Worm (Caenorhabditis elegans): ENCODE measurements around the gene dars-1.

The dars-1 gene

DNA sequence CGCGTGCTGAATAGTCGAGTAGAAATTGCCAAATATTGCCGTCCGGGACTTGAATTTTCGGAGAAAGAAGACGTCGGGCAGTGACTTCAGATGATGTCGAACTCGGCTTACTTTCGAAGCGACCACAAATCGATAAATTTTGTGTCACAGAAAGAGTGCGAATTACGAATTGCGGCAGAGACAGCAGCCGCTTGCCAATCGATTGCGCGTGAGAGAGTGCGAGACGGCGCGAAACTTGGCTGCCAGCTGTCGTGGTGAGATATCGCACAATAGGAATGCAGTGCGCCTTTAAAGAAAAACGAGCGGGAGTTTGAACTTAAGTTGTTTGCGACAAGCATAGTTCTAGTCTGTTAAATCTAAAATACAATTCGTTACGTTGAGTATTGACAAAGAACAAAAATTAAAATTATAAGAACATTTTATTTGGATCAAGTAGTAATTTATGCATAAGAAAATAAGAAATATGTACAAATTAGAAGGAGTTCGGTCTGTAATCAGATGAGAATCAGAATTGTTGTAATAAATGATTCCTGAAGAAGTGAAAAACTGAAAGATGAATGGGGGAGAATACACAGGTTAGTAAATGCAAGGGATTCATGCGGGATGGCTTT lies 47.5 kb downstream of the dars-1 start, which contains the start of gene pir-2 (continued):
- TF ChIP-seq fkh-4 (tag; optimal IDR thresholded peaks at IDR 0.05; ENCODE audit: borderline replicate concordance) (no peak), hlh-17 (GFP tag; optimal IDR thresholded peaks at IDR 0.05; ENCODE audit: borderline replicate concordance) (no peak), grh-1 (GFP tag; IDR thresholded peaks at IDR 0.05) (peak; percentile 58), nhr-71 (tag; optimal IDR thresholded peaks at IDR 0.05) (peak; percentile 91), lir-3 (tag; optimal IDR thresholded peaks at IDR 0.05; ENCODE audit: poor library complexity) (peak; percentile 50), nhr-47 (tag; optimal IDR thresholded peaks at IDR 0.05) (peak; percentile 88), unc-86 (tag; optimal IDR thresholded peaks at IDR 0.05) (peak; percentile 85), sup-37 (GFP tag; optimal IDR thresholded peaks at IDR 0.05) (peak; percentile 21), swsn-7 (tag; optimal IDR thresholded peaks at IDR 0.05) (peak; percentile 88), snpc-4 (tag; optimal IDR thresholded peaks at IDR 0.05) (peak; percentile 76), C16A3.4 (tag; optimal IDR thresholded peaks at IDR 0.05) (peak; percentile 84), mab-9 (GFP tag; IDR thresholded peaks at IDR 0.05) (0 out of 2 replicates have a peak, but pooled peaks have one; percentile 56), ztf-11 (tag; optimal IDR thresholded peaks at IDR 0.05) (peak in 1 of 2 experiments; percentile 57), mep-1 (tag; optimal IDR thresholded peaks at IDR 0.05) (peak; percentile 89), elt-3 (tag; optimal IDR thresholded peaks at IDR 0.05) (peak in 1 of 6 experiments; percentile 43), vab-15 (tag; optimal IDR thresholded peaks at IDR 0.05) (no peak), unc-30 (tag; optimal IDR thresholded peaks at IDR 0.05) (no peak), isw-1 (GFP tag; IDR thresholded peaks at IDR 0.05) (peak; percentile 86), lin-39 (tag; optimal IDR thresholded peaks at IDR 0.05) (peak; percentile 40), lin-14 (GFP tag; optimal IDR thresholded peaks at IDR 0.05) (peak; percentile 88), hpl-2 (GFP tag; optimal IDR thresholded peaks at IDR 0.05) (no peak), tlp-1 (tag; optimal IDR thresholded peaks at IDR 0.05) (no peak), nhr-237 (tag; optimal IDR thresholded peaks at IDR 0.05) (peak; percentile 41), egl-13 (tag; optimal IDR thresholded peaks at IDR 0.05) (peak; percentile 67), nhr-77 (tag; optimal IDR thresholded peaks at IDR 0.05) (peak; percentile 75), aly-2 (tag; optimal IDR thresholded peaks at IDR 0.05) (no peak), ama-1 (optimal IDR thresholded peaks at IDR 0.05) (no peak), hlh-4 (tag; optimal IDR thresholded peaks at IDR 0.05) (no peak), elt-2 (tag; optimal IDR thresholded peaks at IDR 0.05) (peak; percentile 11), nhr-84 (tag; optimal IDR thresholded peaks at IDR 0.05) (no peak), nhr-90 (tag; optimal IDR thresholded peaks at IDR 0.05; ENCODE audit: poor library complexity) (peak; percentile 70), mdl-1 (tag; optimal IDR thresholded peaks at IDR 0.05) (peak in 1 of 2 experiments; percentile 65), ceh-90 (tag; optimal IDR thresholded peaks at IDR 0.05) (no peak), zip-4 (GFP tag; optimal IDR thresholded peaks at IDR 0.05) (peak; percentile 48), ceh-63 (GFP tag; optimal IDR thresholded peaks at IDR 0.05) (no peak), Y116A8C.19 (tag; optimal IDR thresholded peaks at IDR 0.05; ENCODE audit: borderline replicate concordance) (no peak), unc-62 (GFP tag; optimal IDR thresholded peaks at IDR 0.05) (no peak), blmp-1 (tag; optimal IDR thresholded peaks at IDR 0.05) (peak; percentile 50), C04F5.9 (tag; optimal IDR thresholded peaks at IDR 0.05) (peak; percentile 33), ceh-82 (tag; optimal IDR thresholded peaks at IDR 0.05) (peak; percentile 58 to 91 (median 81)), nhr-76 (tag; optimal IDR thresholded peaks at IDR 0.05) (no peak), egl-27 (tag; optimal IDR thresholded peaks at IDR 0.05) (no peak), unc-98 (GFP tag; IDR thresholded peaks at IDR 0.05) (no peak; the same call in 1 of the 2 replicates), mef-2 (tag; optimal IDR thresholded peaks at IDR 0.05) (peak; percentile 30), efl-1 (optimal IDR thresholded peaks at IDR 0.05) (peak; percentile 94 to 96), efl-1 (GFP tag; optimal IDR thresholded peaks at IDR 0.05 in 1 of 2) (peak; percentile 94 to 99), jun-1 (tag; optimal IDR thresholded peaks at IDR 0.05) (peak; percentile 84), F16B12.6 (tag; optimal IDR thresholded peaks at IDR 0.05) (peak; percentile 68), efl-3 (GFP tag; optimal IDR thresholded peaks at IDR 0.05) (no peak), pag-3 (tag; optimal IDR thresholded peaks at IDR 0.05; ENCODE audit: borderline replicate concordance, insufficient read depth) (no peak), nhr-20 (tag; optimal IDR thresholded peaks at IDR 0.05) (peak; percentile 82)
